Fruit fly (Drosophila melanogaster): ENCODE measurements around the gene RecQ5.

RecQ5 gene

dm6 chr3L:14681504-14681903 is 49.6 kb upstream of the RecQ5 start:
- TF ChIP-seq CG43689 (GFP tag; IDR thresholded peaks at IDR 0.05): no peak
- no peak for TF ChIP-seq CG31365 (tag; optimal IDR thresholded peaks at IDR 0.05)
- no peak for TF ChIP-seq CG1529 (GFP tag; optimal IDR thresholded peaks at IDR 0.05)
- no peak for TF ChIP-seq pfk (GFP tag; optimal IDR thresholded peaks at IDR 0.05)
- TF ChIP-seq bbx (GFP tag; IDR thresholded peaks at IDR 0.05; ENCODE audit: partially characterized antibody): no peak
- TF ChIP-seq Scr (GFP tag; IDR thresholded peaks at IDR 0.05; ENCODE audit: partially characterized antibody): no peak
- no peak for TF ChIP-seq Sox100B (GFP tag; optimal IDR thresholded peaks at IDR 0.05)
- TF ChIP-seq CG1603 (tag; optimal IDR thresholded peaks at IDR 0.05): no peak
- TF ChIP-seq sim (GFP tag; IDR thresholded peaks at IDR 0.05): no peak
- TF ChIP-seq Doc3 (GFP tag; IDR thresholded peaks at IDR 0.05; ENCODE audit: partially characterized antibody): no peak
- peak in 1 of 2 experiments; percentile 17 for TF ChIP-seq crp (GFP tag; optimal IDR thresholded peaks at IDR 0.05)
- no peak for TF ChIP-seq cato (GFP tag; optimal IDR thresholded peaks at IDR 0.05; ENCODE audit: borderline replicate concordance)
- no peak for TF ChIP-seq eve (GFP tag; optimal IDR thresholded peaks at IDR 0.05)
- no peak for TF ChIP-seq her (GFP tag; optimal IDR thresholded peaks at IDR 0.05)
- TF ChIP-seq pho (GFP tag; optimal IDR thresholded peaks at IDR 0.05): no peak
- no peak for TF ChIP-seq CG8359 (GFP tag; optimal IDR thresholded peaks at IDR 0.05; ENCODE audit: borderline replicate concordance)
- TF ChIP-seq ind (GFP tag; optimal IDR thresholded peaks at IDR 0.05): no peak
- no peak for TF ChIP-seq croc (GFP tag; conservative IDR thresholded peaks at IDR 0.05)
- TF ChIP-seq ssp (GFP tag; IDR thresholded peaks at IDR 0.05): no peak
- TF ChIP-seq Dp (GFP tag; optimal IDR thresholded peaks at IDR 0.05): no peak
- no peak for TF ChIP-seq chn (GFP tag; optimal IDR thresholded peaks at IDR 0.05)
- no peak for TF ChIP-seq CG2712 (tag; optimal IDR thresholded peaks at IDR 0.05)
- TF ChIP-seq Pdp1 (GFP tag; optimal IDR thresholded peaks at IDR 0.05): no peak
- TF ChIP-seq CG9797 (GFP tag; optimal IDR thresholded peaks at IDR 0.05): no peak
- TF ChIP-seq CG12942 (GFP tag; optimal IDR thresholded peaks at IDR 0.05): no peak
- no peak for TF ChIP-seq wek (GFP tag; optimal IDR thresholded peaks at IDR 0.05)
- TF ChIP-seq sc (optimal IDR thresholded peaks at IDR 0.05): no peak
- no peak for TF ChIP-seq sc (GFP tag; optimal IDR thresholded peaks at IDR 0.05)
- no peak for TF ChIP-seq Deaf1 (tag; optimal IDR thresholded peaks at IDR 0.05)
- 0 out of 2 replicates have a peak, but pooled peaks have one; percentile 20 for TF ChIP-seq unc-4 (GFP tag; IDR thresholded peaks at IDR 0.05; ENCODE audit: partially characterized antibody)
- no peak for TF ChIP-seq Doc2 (GFP tag; IDR thresholded peaks at IDR 0.05)
- TF ChIP-seq abd-A (tag; optimal IDR thresholded peaks at IDR 0.05): peak; percentile 5
- TF ChIP-seq cwo (GFP tag; optimal IDR thresholded peaks at IDR 0.05): no peak
- peak; percentile 94 for TF ChIP-seq z (GFP tag; IDR thresholded peaks at IDR 0.05)
- TF ChIP-seq Drgx (GFP tag; IDR thresholded peaks at IDR 0.05): peak; percentile 37; the same call in 1 of the 2 replicates
- TF ChIP-seq CTCF (GFP tag; optimal IDR thresholded peaks at IDR 0.05): no peak
- peak; percentile 21 to 25 for TF ChIP-seq Trl (optimal IDR thresholded peaks at IDR 0.05)
- no peak for TF ChIP-seq Trl (GFP tag; optimal IDR thresholded peaks at IDR 0.05)
- no peak for TF ChIP-seq CG11398 (GFP tag; optimal IDR thresholded peaks at IDR 0.05)
- no peak for TF ChIP-seq CG3281 (GFP tag; optimal IDR thresholded peaks at IDR 0.05)
- TF ChIP-seq CG11695 (GFP tag; IDR thresholded peaks at IDR 0.05): no peak
- no peak for TF ChIP-seq CG15073 (GFP tag; optimal IDR thresholded peaks at IDR 0.05)
- no peak for TF ChIP-seq CG18764 (GFP tag; optimal IDR thresholded peaks at IDR 0.05)
- no peak for TF ChIP-seq CG7372 (GFP tag; IDR thresholded peaks at IDR 0.05)
- no peak for TF ChIP-seq gfzf (GFP tag; optimal IDR thresholded peaks at IDR 0.05)
- no peak for TF ChIP-seq CG2129 (GFP tag; IDR thresholded peaks at IDR 0.05; ENCODE audit: partially characterized antibody)
- TF ChIP-seq E2f2 (GFP tag; IDR thresholded peaks at IDR 0.05): no peak
- TF ChIP-seq sqz (GFP tag; optimal IDR thresholded peaks at IDR 0.05): peak; percentile 77
- peak; percentile 2 for TF ChIP-seq scrt (GFP tag; optimal IDR thresholded peaks at IDR 0.05)
